Fruit fly (Drosophila melanogaster): ENCODE results near the gene Btk.

The Btk gene

dm6 chr2L:8277561-8278201, 23.2 kb downstream of the Btk start (continued):
- TF ChIP-seq CG34376 (GFP tag; optimal IDR thresholded peaks at IDR 0.05) (peak; percentile 73), CG30431 (GFP tag; optimal IDR thresholded peaks at IDR 0.05) (peak; percentile 93), Ada2b (GFP tag; IDR thresholded peaks at IDR 0.05) (peak; percentile 98), CG14014 (GFP tag; IDR thresholded peaks at IDR 0.05) (peak; percentile 98), CG7786 (GFP tag; optimal IDR thresholded peaks at IDR 0.05) (peak; percentile 75), CG3407 (GFP tag; optimal IDR thresholded peaks at IDR 0.05) (peak; percentile 98), CG14710 (tag; optimal IDR thresholded peaks at IDR 0.05) (peak; percentile 98), otp (GFP tag; IDR thresholded peaks at IDR 0.05) (peak; percentile 99), hth (optimal IDR thresholded peaks at IDR 0.05) (no peak), Dbx (GFP tag; IDR thresholded peaks at IDR 0.05) (peak; percentile 95)

dm6 chr2L:8276880-8277279, 24.0 kb downstream of the Btk start:
- TF ChIP-seq chm (GFP tag; IDR thresholded peaks at IDR 0.05) (0 out of 2 replicates have a peak, but pooled peaks have one; percentile 19), crp (GFP tag; optimal IDR thresholded peaks at IDR 0.05) (no peak), CG3281 (GFP tag; optimal IDR thresholded peaks at IDR 0.05) (no peak), CG10267 (tag; optimal IDR thresholded peaks at IDR 0.05) (no peak), sob (GFP tag; IDR thresholded peaks at IDR 0.05) (no peak), CkIIα-i1 (GFP tag; IDR thresholded peaks at IDR 0.05) (no peak), CG17359 (tag; optimal IDR thresholded peaks at IDR 0.05) (no peak), CG15269 (tag; optimal IDR thresholded peaks at IDR 0.05) (no peak), ash1 (GFP tag; optimal IDR thresholded peaks at IDR 0.05) (no peak), CG9437 (GFP tag; optimal IDR thresholded peaks at IDR 0.05) (no peak), maf-S (GFP tag; optimal IDR thresholded peaks at IDR 0.05) (no peak), pb (GFP tag; optimal IDR thresholded peaks at IDR 0.05) (no peak), CG1603 (tag; optimal IDR thresholded peaks at IDR 0.05) (no peak), bcd (GFP tag; optimal IDR thresholded peaks at IDR 0.05) (no peak), Abd-B (GFP tag; optimal IDR thresholded peaks at IDR 0.05) (no peak), CG9797 (GFP tag; optimal IDR thresholded peaks at IDR 0.05) (no peak), sd (tag; optimal IDR thresholded peaks at IDR 0.05) (peak; percentile 24), gcm2 (GFP tag; optimal IDR thresholded peaks at IDR 0.05) (no peak), CG10462 (GFP tag; optimal IDR thresholded peaks at IDR 0.05) (no peak), CG12391 (tag; optimal IDR thresholded peaks at IDR 0.05) (no peak), MESR4 (GFP tag; optimal IDR thresholded peaks at IDR 0.05) (no peak), luna (GFP tag; optimal IDR thresholded peaks at IDR 0.05) (no peak), Eip74EF (GFP tag; optimal IDR thresholded peaks at IDR 0.05) (no peak), Tbp (GFP tag; optimal IDR thresholded peaks at IDR 0.05) (no peak), B-H2 (GFP tag; optimal IDR thresholded peaks at IDR 0.05) (peak; percentile 33), crol (GFP tag; IDR thresholded peaks at IDR 0.05) (peak; percentile 61), CG12769 (tag; optimal IDR thresholded peaks at IDR 0.05) (peak; percentile 11), CG9215 (GFP tag; IDR thresholded peaks at IDR 0.05) (no peak), CG13894 (tag; optimal IDR thresholded peaks at IDR 0.05) (peak; percentile 61), CG32532 (GFP tag; IDR thresholded peaks at IDR 0.05) (no peak), lov (optimal IDR thresholded peaks at IDR 0.05) (no peak), lov (GFP tag; IDR thresholded peaks at IDR 0.05) (no peak), dan (GFP tag; IDR thresholded peaks at IDR 0.05) (no peak), Sox100B (GFP tag; optimal IDR thresholded peaks at IDR 0.05) (no peak), CG6813 (GFP tag; optimal IDR thresholded peaks at IDR 0.05) (no peak), insv (GFP tag; optimal IDR thresholded peaks at IDR 0.05) (no peak), CTCF (GFP tag; optimal IDR thresholded peaks at IDR 0.05) (no peak), CG12942 (GFP tag; optimal IDR thresholded peaks at IDR 0.05) (no peak), CG15011 (GFP tag; optimal IDR thresholded peaks at IDR 0.05) (no peak), CG11085 (GFP tag; IDR thresholded peaks at IDR 0.05) (no peak), CG4328 (GFP tag; optimal IDR thresholded peaks at IDR 0.05) (no peak)

Measured in whole organism, embryonic.